Fruit fly (Drosophila melanogaster) Kc167 (cell line): ENCODE data around the gene CG46467.

Source experiments
- Myc ChIP-seq: fragments of >200 bp; optimal IDR thresholded peaks from 2 replicates; lab custom pipeline; 2017; ENCODE audit warnings: missing external identifiers
- Sin3A ChIP-seq: fragments of >200 bp; optimal IDR thresholded peaks from 2 replicates; lab custom pipeline; 2018; ENCODE audit warnings: missing external identifiers
- h ChIP-seq: fragments of >200 bp; optimal IDR thresholded peaks from 3 replicates; lab custom pipeline; 2018; ENCODE audit warnings: missing external identifiers
- insv ChIP-seq: fragments of >200 bp; optimal IDR thresholded peaks from 3 replicates; lab custom pipeline; 2018; ENCODE audit warnings: missing external identifiers
- ttk ChIP-seq: sonication (Bioruptor generic); optimal IDR thresholded peaks from 2 replicates; lab custom pipeline; 2017; ENCODE audit warnings: missing external identifiers

dm6 chr3R:9903370-9903769, 28.9 kb downstream of the CG46467 start:
- TF ChIP-seq Sin3A (lab: Kevin White, UChicago) = no peak
- TF ChIP-seq h (lab: Kevin White, UChicago) = no peak
- TF ChIP-seq Myc (lab: Kevin White, UChicago) = no peak
- TF ChIP-seq insv (lab: Kevin White, UChicago) = no peak
- TF ChIP-seq ttk (lab: Kevin White, UChicago) = no peak
